Fruit fly (Drosophila melanogaster) whole organism, embryonic: ENCODE results near the gene CG7702.

Experiments used
- Abd-B ChIP-seq: fragments of 200-800 bp; sonication (Bioruptor generic); optimal IDR thresholded peaks from 2 replicates; lab custom pipeline; 2018; ENCODE audit warnings: missing biosample characterization, mild to moderate bottlenecking, missing genetic modification characterization, moderate library complexity
- CG13894 ChIP-seq: fragments of 200-800 bp; sonication (Bioruptor generic); optimal IDR thresholded peaks from 3 replicates; lab custom pipeline; 2018; ENCODE audit warnings: missing biosample characterization, mild to moderate bottlenecking, missing genetic modification characterization, moderate library complexity
- CG14014 ChIP-seq: fragments of 200-800 bp; sonication (Bioruptor generic); IDR thresholded peaks from 2 replicates; pipeline ENCODE4 v1.3.6; 2022; ENCODE audit warnings: missing biosample characterization, missing genetic modification characterization
- CG15696 ChIP-seq: fragments of 200-800 bp; sonication (Bioruptor generic); optimal IDR thresholded peaks from 2 replicates; lab custom pipeline; 2019; ENCODE audit warnings: missing biosample characterization, mild to moderate bottlenecking, missing genetic modification characterization, moderate library complexity
- CG16863 ChIP-seq: fragments of 200-800 bp; sonication (Bioruptor generic); optimal IDR thresholded peaks from 3 replicates; lab custom pipeline; 2016; ENCODE audit warnings: missing biosample characterization, missing genetic modification characterization
- CG2116 ChIP-seq: fragments of 200-800 bp; sonication (Bioruptor generic); optimal IDR thresholded peaks from 3 replicates; lab custom pipeline; 2018; ENCODE audit warnings: missing biosample characterization, mild to moderate bottlenecking, missing genetic modification characterization
- CG2129 ChIP-seq: fragments of 200-800 bp; sonication (Bioruptor generic); IDR thresholded peaks from 2 replicates; pipeline ENCODE4 v1.3.6; 2022; ENCODE audit warnings: missing biosample characterization, missing genetic modification characterization; ENCODE audit not compliant: partially characterized antibody
- CG43689 ChIP-seq: fragments of 200-800 bp; sonication (Bioruptor generic); IDR thresholded peaks from 2 replicates; pipeline ENCODE4 v1.3.6; 2022; ENCODE audit warnings: missing biosample characterization, missing genetic modification characterization
- CG7745 ChIP-seq: fragments of 200-800 bp; sonication (Bioruptor generic); optimal IDR thresholded peaks from 2 replicates; lab custom pipeline; 2018; ENCODE audit warnings: missing biosample characterization, mild to moderate bottlenecking, missing genetic modification characterization, moderate library complexity
- CG7839 ChIP-seq: fragments of 200-800 bp; sonication (Bioruptor generic); optimal IDR thresholded peaks from 3 replicates; lab custom pipeline; 2018; ENCODE audit warnings: missing biosample characterization, mild to moderate bottlenecking, missing genetic modification characterization, moderate library complexity
- CG7963 ChIP-seq: fragments of 200-800 bp; sonication (Bioruptor generic); IDR thresholded peaks from 3 replicates; pipeline ENCODE4 v1.3.6; 2022; ENCODE audit warnings: missing biosample characterization, missing genetic modification characterization; ENCODE audit not compliant: partially characterized antibody
- Deaf1 ChIP-seq: fragments of 200-800 bp; optimal IDR thresholded peaks from 3 replicates; lab custom pipeline; 2019; ENCODE audit warnings: missing biosample characterization, mild to moderate bottlenecking, missing genetic modification characterization, moderate library complexity
- H2.0 ChIP-seq: fragments of 200-800 bp; sonication (Bioruptor generic); IDR thresholded peaks from 2 replicates; pipeline ENCODE4 v1.3.6; 2022; ENCODE audit warnings: missing biosample characterization, missing genetic modification characterization
- HmgZ ChIP-seq: fragments of 200-800 bp; sonication (Bioruptor generic); optimal IDR thresholded peaks from 2 replicates; lab custom pipeline; 2018; ENCODE audit warnings: missing biosample characterization, mild to moderate bottlenecking, missing genetic modification characterization
- Hmr ChIP-seq: fragments of 200-800 bp; sonication (Bioruptor generic); optimal IDR thresholded peaks from 3 replicates; lab custom pipeline; 2017; ENCODE audit warnings: mild to moderate bottlenecking, missing biosample characterization, missing genetic modification reagents, missing genetic modification characterization
- Mrtf ChIP-seq: fragments of 200-800 bp; sonication (Bioruptor generic); IDR thresholded peaks from 3 replicates; pipeline ENCODE4 v1.3.6; 2022; ENCODE audit warnings: missing biosample characterization, missing genetic modification characterization
- Nf-YB ChIP-seq: fragments of 200-800 bp; sonication (Bioruptor generic); optimal IDR thresholded peaks from 3 replicates; lab custom pipeline; 2019; ENCODE audit warnings: missing biosample characterization, mild to moderate bottlenecking, missing genetic modification characterization, moderate library complexity
- Nf-YC ChIP-seq: fragments of 200-800 bp; optimal IDR thresholded peaks from 3 replicates; lab custom pipeline; 2019; ENCODE audit warnings: missing biosample characterization, mild to moderate bottlenecking, missing genetic modification characterization, moderate library complexity
- Pdp1 ChIP-seq, 2 experiments: fragments of 200-800 bp; sonication (Bioruptor generic); optimal IDR thresholded peaks; 3 replicates each; lab custom pipeline; 2016; ENCODE audit warnings: missing biosample characterization in 2 of 2, missing genetic modification characterization in 2 of 2, mild to moderate bottlenecking in 1 of 2, moderate library complexity in 1 of 2
- Sry-δ ChIP-seq: fragments of 200-800 bp; sonication (Bioruptor generic); optimal IDR thresholded peaks from 2 replicates; lab custom pipeline; 2016; ENCODE audit warnings: missing biosample characterization, missing genetic modification characterization
- abd-A ChIP-seq: fragments of 200-800 bp; sonication (Bioruptor generic); optimal IDR thresholded peaks from 3 replicates; lab custom pipeline; 2019; ENCODE audit warnings: missing biosample characterization, mild to moderate bottlenecking, missing genetic modification characterization, moderate library complexity
- aop ChIP-seq: fragments of 200-800 bp; sonication (Bioruptor generic); IDR thresholded peaks from 2 replicates; pipeline ENCODE4 v1.3.6; 2022; ENCODE audit warnings: missing biosample characterization, missing genetic modification characterization
- ato ChIP-seq: fragments of 200-800 bp; sonication (Bioruptor generic); IDR thresholded peaks from 2 replicates; pipeline ENCODE4 v1.3.6; 2022; ENCODE audit warnings: missing biosample characterization, missing genetic modification characterization; ENCODE audit not compliant: partially characterized antibody
- crol ChIP-seq: fragments of 200-800 bp; sonication (Bioruptor generic); IDR thresholded peaks from 2 replicates; pipeline ENCODE4 v1.3.6; 2022; ENCODE audit warnings: missing biosample characterization, missing genetic modification characterization
- ewg ChIP-seq: fragments of 200-800 bp; sonication (Bioruptor generic); optimal IDR thresholded peaks from 3 replicates; lab custom pipeline; 2017; ENCODE audit warnings: mild to moderate bottlenecking, missing biosample characterization, missing genetic modification reagents, missing genetic modification characterization
- mirr ChIP-seq: fragments of 200-800 bp; sonication (Bioruptor generic); optimal IDR thresholded peaks from 3 replicates; lab custom pipeline; 2018; ENCODE audit warnings: missing biosample characterization, mild to moderate bottlenecking, missing genetic modification characterization
- onecut ChIP-seq: fragments of 200-800 bp; sonication (Bioruptor generic); IDR thresholded peaks from 2 replicates; pipeline ENCODE4 v1.3.6; 2022; ENCODE audit warnings: missing biosample characterization, missing genetic modification characterization
- pfk ChIP-seq: fragments of 200-800 bp; sonication (Bioruptor generic); optimal IDR thresholded peaks from 2 replicates; lab custom pipeline; 2018; ENCODE audit warnings: missing biosample characterization, mild to moderate bottlenecking, missing genetic modification characterization, moderate library complexity
- prd ChIP-seq, 3 experiments: fragments of >200 bp in 2 of 3; fragments of 200-800 bp in 1 of 3; sonication (Bioruptor generic) in 1 of 3; optimal IDR thresholded peaks in 2 of 3; IDR thresholded peaks in 1 of 3; 2 replicates in 2 of 3; 3 replicates in 1 of 3; pipeline versions ENCODE4 v1.3.6 to Lab custom; 2017 to 2022; ENCODE audit warnings: missing biosample characterization in 1 of 3, missing genetic modification characterization in 1 of 3
- pros ChIP-seq: fragments of 200-800 bp; sonication (Bioruptor generic); optimal IDR thresholded peaks from 3 replicates; lab custom pipeline; 2019; ENCODE audit warnings: missing biosample characterization, mild to moderate bottlenecking, missing genetic modification characterization, moderate library complexity
- psq ChIP-seq: fragments of 200-800 bp; sonication (Bioruptor generic); optimal IDR thresholded peaks from 2 replicates; lab custom pipeline; 2017; ENCODE audit warnings: missing biosample characterization, missing genetic modification characterization
- slbo ChIP-seq: fragments of 200-800 bp; sonication (Bioruptor generic); IDR thresholded peaks from 2 replicates; pipeline ENCODE4 v1.3.6; 2022; ENCODE audit warnings: missing biosample characterization, missing genetic modification characterization
- unc-4 ChIP-seq: fragments of 200-800 bp; sonication (Bioruptor generic); IDR thresholded peaks from 2 replicates; pipeline ENCODE4 v1.3.6; 2022; ENCODE audit warnings: missing biosample characterization, missing genetic modification characterization; ENCODE audit not compliant: partially characterized antibody
- unpg ChIP-seq: fragments of 200-800 bp; sonication (Bioruptor generic); optimal IDR thresholded peaks from 3 replicates; lab custom pipeline; 2018; ENCODE audit warnings: missing biosample characterization, mild to moderate bottlenecking, missing genetic modification characterization, moderate library complexity
- zfh2 ChIP-seq: fragments of 200-800 bp; sonication (Bioruptor generic); optimal IDR thresholded peaks from 2 replicates; lab custom pipeline; 2016; ENCODE audit warnings: missing biosample characterization, missing genetic modification characterization

The CG7702 gene

dm6 chr3R:18703514-18703913 lies 34.3 kb downstream of the CG7702 start:
- TF ChIP-seq CG43689 (GFP tag; lab: Robert Waterston, UW) (no peak), mirr (no peak), CG2129 (GFP tag; lab: Robert Waterston, UW) (no peak), CG14014 (GFP tag; lab: Robert Waterston, UW) (no peak), HmgZ (tag; lab: Kevin White, UChicago) (no peak), CG15696 (tag; lab: Kevin White, UChicago) (no peak), slbo (GFP tag; lab: Robert Waterston, UW) (0 out of 2 replicates have a peak, but pooled peaks have one; percentile 11), CG7963 (GFP tag; lab: Robert Waterston, UW) (no peak), aop (GFP tag; lab: Robert Waterston, UW) (no peak), ato (GFP tag; lab: Robert Waterston, UW) (no peak), CG13894 (tag; lab: Kevin White, UChicago) (peak; percentile 92), H2.0 (GFP tag; lab: Robert Waterston, UW) (no peak)

- TF ChIP-seq Deaf1 (tag; lab: Kevin White, UChicago), result peak; percentile 31
- peak; percentile 74 for TF ChIP-seq Nf-YB (GFP tag; lab: Kevin White, UChicago)
- TF ChIP-seq CG7839 (tag; lab: Kevin White, UChicago), result no peak
- TF ChIP-seq Abd-B (GFP tag; lab: Kevin White, UChicago), result no peak
- TF ChIP-seq Hmr (GFP tag; lab: Kevin White, UChicago), result no peak
- TF ChIP-seq abd-A (tag; lab: Kevin White, UChicago), result peak; percentile 71
- TF ChIP-seq prd (optimal IDR thresholded peaks at IDR 0.05; lab: Kevin White, UChicago), result no peak
- no peak for TF ChIP-seq prd (GFP tag; IDR thresholded peaks at IDR 0.05; lab: Robert Waterston, UW)
- no peak for TF ChIP-seq CG7745 (tag; lab: Kevin White, UChicago)
- no peak for TF ChIP-seq CG2116 (GFP tag; lab: Kevin White, UChicago)
- TF ChIP-seq pfk (GFP tag; lab: Kevin White, UChicago), result peak; percentile 55
- peak; percentile 87 for TF ChIP-seq Nf-YC (tag; lab: Kevin White, UChicago)
- no peak for TF ChIP-seq CG16863 (GFP tag; lab: Kevin White, UChicago)
- no peak for TF ChIP-seq unpg (GFP tag; lab: Kevin White, UChicago)
- peak; percentile 67; the same call in 1 of the 2 replicates for TF ChIP-seq onecut
- peak; percentile 86 for TF ChIP-seq ewg
- TF ChIP-seq pros (GFP tag; lab: Kevin White, UChicago), result no peak
- TF ChIP-seq crol, result peak; percentile 33; the same call in 1 of the 2 replicates
These were observed 36.0 kb downstream of the CG7702 start, which contains the start of the genes ChAT and VAChT for dm6 chr3R:18705150-18705549. Gene ChAT (plus strand): TSS chr3R:18705501. Gene VAChT (plus strand): TSS chr3R:18705501.

dm6 chr3R:18706289-18706688 lies 37.1 kb downstream of the CG7702 start:
- TF ChIP-seq Mrtf (GFP tag; lab: Robert Waterston, UW), result no peak
- TF ChIP-seq psq (GFP tag; lab: Kevin White, UChicago), result no peak
- no peak for TF ChIP-seq Sry-δ (GFP tag; lab: Kevin White, UChicago)
- no peak for TF ChIP-seq unc-4 (GFP tag; lab: Robert Waterston, UW)
- peak; percentile 15 for TF ChIP-seq abd-A (tag; lab: Kevin White, UChicago)
- no peak for TF ChIP-seq zfh2 (GFP tag; lab: Kevin White, UChicago)
- TF ChIP-seq pfk (GFP tag; lab: Kevin White, UChicago), result peak; percentile 93
- peak in 1 of 2 experiments; percentile 7 for TF ChIP-seq Pdp1 (GFP tag; optimal IDR thresholded peaks at IDR 0.05; lab: Kevin White, UChicago)
- TF ChIP-seq Deaf1 (tag; lab: Kevin White, UChicago), result peak; percentile 22
